Worm (Caenorhabditis elegans) whole organism, early embryonic: ENCODE data around the gene T02H6.5.

Source experiments
- ama-1 ChIP-seq: fragments of 150-350 bp; optimal IDR thresholded peaks from 2 replicates; lab custom pipeline; 2014
- ceh-36 ChIP-seq: sonication (generic microtip); optimal IDR thresholded peaks from 2 replicates; lab custom pipeline; 2016; ENCODE audit warnings: missing genetic modification characterization, inconsistent platforms, missing compliant biosample characterization
- flt-1 ChIP-seq: fragments of 200-800 bp; sonication (Bioruptor generic); IDR thresholded peaks from 2 replicates; pipeline ENCODE4 v1.3.6; 2022; ENCODE audit warnings: missing genetic modification characterization, missing compliant biosample characterization
- hmbx-1 ChIP-seq: sonication (generic microtip); optimal IDR thresholded peaks from 2 replicates; lab custom pipeline; 2016; ENCODE audit warnings: mild to moderate bottlenecking, missing genetic modification characterization, missing compliant biosample characterization
- scrt-1 ChIP-seq: fragments of 200-800 bp; sonication (Bioruptor generic); IDR thresholded peaks from 2 replicates; pipeline ENCODE4 v1.3.6; 2022; ENCODE audit warnings: missing genetic modification characterization, missing compliant biosample characterization

DNA sequence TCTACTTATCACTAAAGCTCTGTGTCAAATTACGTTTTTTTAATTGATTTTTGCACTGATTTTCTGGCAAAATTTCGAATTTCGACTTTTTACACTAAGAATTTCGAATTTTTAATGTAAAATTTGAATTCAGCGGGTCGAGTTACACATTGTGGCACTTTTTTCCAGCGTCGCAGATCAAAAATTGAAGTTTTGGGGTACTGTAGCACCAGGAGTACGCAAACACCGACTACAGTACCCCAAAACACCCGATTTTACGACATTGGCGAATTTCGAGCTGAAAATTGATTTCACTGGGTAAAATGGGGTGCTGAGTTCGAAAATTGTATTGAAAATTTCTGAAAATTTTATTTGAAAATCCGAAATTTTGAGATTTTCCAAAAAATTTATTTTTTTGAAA, 47.5 kb downstream of the T02H6.5 start:
- no peak for TF ChIP-seq scrt-1 (GFP tag; lab: Robert Waterston, UW)
- no peak for TF ChIP-seq ceh-36
- TF ChIP-seq flt-1 (GFP tag; lab: Robert Waterston, UW): no peak
- TF ChIP-seq hmbx-1 (tag; lab: Kevin White, UChicago): no peak
- TF ChIP-seq ama-1 (lab: Kevin White, UChicago): no peak
